Worm (Caenorhabditis elegans): ENCODE measurements around the gene gly-3.

- TF ChIP-seq nhr-76 (tag; optimal IDR thresholded peaks at IDR 0.05) = no peak
- TF ChIP-seq nhr-28 (tag; optimal IDR thresholded peaks at IDR 0.05) = no peak
- no peak for TF ChIP-seq lin-13 (GFP tag; optimal IDR thresholded peaks at IDR 0.05)
- no peak for TF ChIP-seq lir-3 (tag; optimal IDR thresholded peaks at IDR 0.05; ENCODE audit: poor library complexity)
- TF ChIP-seq pqm-1 (tag; optimal IDR thresholded peaks at IDR 0.05) = no peak
- TF ChIP-seq egl-27 (tag; optimal IDR thresholded peaks at IDR 0.05) = no peak
- no peak for TF ChIP-seq lsy-2 (tag; optimal IDR thresholded peaks at IDR 0.05)
- TF ChIP-seq mdl-1 (tag; optimal IDR thresholded peaks at IDR 0.05) = no peak
- TF ChIP-seq dsc-1 (tag; optimal IDR thresholded peaks at IDR 0.05) = no peak
Measured at ce11 chrIII:7900733-7901132, 16.8 kb downstream of the gly-3 start, which contains the start of gene best-24.
